Fruit fly (Drosophila melanogaster) whole organism, embryonic: ENCODE data around the gene AMPdeam.

Source experiments
- ATbp ChIP-seq: fragments of 200-800 bp; sonication (Bioruptor generic); optimal IDR thresholded peaks from 2 replicates; lab custom pipeline; 2017; ENCODE audit warnings: missing biosample characterization, mild to moderate bottlenecking, missing genetic modification characterization, missing genetic modification reagents
- Atf3 ChIP-seq: fragments of 200-800 bp; sonication (Bioruptor generic); optimal IDR thresholded peaks from 3 replicates; lab custom pipeline; 2016; ENCODE audit warnings: missing biosample characterization, missing genetic modification characterization
- Atf6 ChIP-seq: fragments of 200-800 bp; sonication (Bioruptor generic); IDR thresholded peaks from 2 replicates; pipeline ENCODE4 v1.3.6; 2022; ENCODE audit warnings: missing biosample characterization, missing genetic modification characterization
- C15 ChIP-seq: fragments of 200-800 bp; sonication (Bioruptor generic); IDR thresholded peaks from 3 replicates; pipeline ENCODE4 v1.3.6; 2022; ENCODE audit warnings: missing biosample characterization, missing genetic modification characterization
- CG10543 ChIP-seq: fragments of 200-800 bp; sonication (Bioruptor generic); optimal IDR thresholded peaks from 3 replicates; lab custom pipeline; 2017; ENCODE audit warnings: missing biosample characterization, mild to moderate bottlenecking, missing genetic modification characterization, moderate library complexity
- CG11093 ChIP-seq: fragments of 200-800 bp; sonication (Bioruptor generic); IDR thresholded peaks from 3 replicates; pipeline ENCODE4 v1.3.6; 2022; ENCODE audit warnings: missing biosample characterization, missing genetic modification characterization
- CG11695 ChIP-seq: fragments of 200-800 bp; sonication (Bioruptor generic); IDR thresholded peaks from 3 replicates; pipeline ENCODE4 v1.3.6; 2022; ENCODE audit warnings: missing biosample characterization, missing genetic modification characterization
- CG12236 ChIP-seq: fragments of 200-800 bp; sonication (Bioruptor generic); optimal IDR thresholded peaks from 2 replicates; lab custom pipeline; 2016; ENCODE audit warnings: missing biosample characterization, missing genetic modification characterization
- CG13424 ChIP-seq: fragments of 200-800 bp; sonication (Bioruptor generic); optimal IDR thresholded peaks from 2 replicates; lab custom pipeline; 2019; ENCODE audit warnings: missing biosample characterization, mild to moderate bottlenecking, missing genetic modification characterization, moderate library complexity
- CG13775 ChIP-seq: fragments of 200-800 bp; sonication (Bioruptor generic); optimal IDR thresholded peaks from 3 replicates; lab custom pipeline; 2017; ENCODE audit warnings: missing biosample characterization, mild to moderate bottlenecking, missing genetic modification characterization
- CG31365 ChIP-seq: fragments of 200-800 bp; sonication (Bioruptor generic); optimal IDR thresholded peaks from 2 replicates; lab custom pipeline; 2018; ENCODE audit warnings: missing biosample characterization, mild to moderate bottlenecking, missing genetic modification characterization
- CG31388 ChIP-seq: fragments of 200-800 bp; sonication (Bioruptor generic); optimal IDR thresholded peaks from 2 replicates; lab custom pipeline; 2016; ENCODE audit warnings: missing biosample characterization, missing genetic modification characterization
- CG33557 ChIP-seq: fragments of 200-800 bp; sonication (Bioruptor generic); optimal IDR thresholded peaks from 2 replicates; lab custom pipeline; 2019; ENCODE audit warnings: missing biosample characterization, mild to moderate bottlenecking, missing genetic modification characterization, moderate library complexity
- CG3838 ChIP-seq: fragments of 200-800 bp; sonication (Bioruptor generic); optimal IDR thresholded peaks from 3 replicates; lab custom pipeline; 2016; ENCODE audit warnings: missing biosample characterization, missing genetic modification characterization
- CG4360 ChIP-seq: fragments of 200-800 bp; sonication (Bioruptor generic); IDR thresholded peaks from 2 replicates; pipeline ENCODE4 v1.3.6; 2022; ENCODE audit warnings: missing biosample characterization, missing genetic modification characterization
- CG4854 ChIP-seq: fragments of 200-800 bp; sonication (Bioruptor generic); optimal IDR thresholded peaks from 2 replicates; lab custom pipeline; 2016; ENCODE audit warnings: missing biosample characterization, missing genetic modification characterization, inconsistent platforms
- CG6689 ChIP-seq: fragments of 200-800 bp; sonication (Bioruptor generic); IDR thresholded peaks from 2 replicates; pipeline ENCODE4 v1.3.6; 2022; ENCODE audit warnings: missing biosample characterization, missing genetic modification characterization
- CG6765 ChIP-seq: fragments of 200-800 bp; sonication (Bioruptor generic); optimal IDR thresholded peaks from 3 replicates; lab custom pipeline; 2017; ENCODE audit warnings: missing biosample characterization, mild to moderate bottlenecking, missing genetic modification characterization
- CG7839 ChIP-seq: fragments of 200-800 bp; sonication (Bioruptor generic); optimal IDR thresholded peaks from 3 replicates; lab custom pipeline; 2018; ENCODE audit warnings: missing biosample characterization, mild to moderate bottlenecking, missing genetic modification characterization, moderate library complexity
- CG8388 ChIP-seq: fragments of 200-800 bp; sonication (Bioruptor generic); optimal IDR thresholded peaks from 2 replicates; lab custom pipeline; 2019; ENCODE audit warnings: missing biosample characterization, mild to moderate bottlenecking, missing genetic modification characterization, moderate library complexity
- CG8765 ChIP-seq: fragments of 200-800 bp; sonication (Bioruptor generic); IDR thresholded peaks from 2 replicates; pipeline ENCODE4 v1.3.6; 2022; ENCODE audit warnings: missing biosample characterization, missing genetic modification characterization
- Dad ChIP-seq: fragments of 200-800 bp; sonication (Bioruptor generic); optimal IDR thresholded peaks from 3 replicates; lab custom pipeline; 2016; ENCODE audit warnings: missing biosample characterization, missing genetic modification characterization
- Dbx ChIP-seq: fragments of 200-800 bp; sonication (Bioruptor generic); IDR thresholded peaks from 3 replicates; pipeline ENCODE4 v1.3.6; 2022; ENCODE audit warnings: missing biosample characterization, missing genetic modification characterization
- Drgx ChIP-seq: fragments of 200-800 bp; sonication (Bioruptor generic); IDR thresholded peaks from 2 replicates; pipeline ENCODE4 v1.3.6; 2022; ENCODE audit warnings: missing biosample characterization, missing genetic modification characterization
- Gsc ChIP-seq: fragments of 200-800 bp; sonication (Bioruptor generic); IDR thresholded peaks from 2 replicates; pipeline ENCODE4 v1.3.6; 2022; ENCODE audit warnings: missing biosample characterization, missing genetic modification characterization
- Jarid2 ChIP-seq: fragments of 200-800 bp; sonication (Bioruptor generic); optimal IDR thresholded peaks from 3 replicates; lab custom pipeline; 2017; ENCODE audit warnings: mild to moderate bottlenecking, missing biosample characterization, missing genetic modification reagents, missing genetic modification characterization
- Meics ChIP-seq: fragments of 200-800 bp; sonication (Bioruptor generic); optimal IDR thresholded peaks from 2 replicates; lab custom pipeline; 2017; ENCODE audit warnings: missing biosample characterization, mild to moderate bottlenecking, missing genetic modification characterization
- NFAT ChIP-seq: fragments of 200-800 bp; sonication (Bioruptor generic); IDR thresholded peaks from 2 replicates; pipeline ENCODE4 v1.3.6; 2022; ENCODE audit warnings: missing biosample characterization, missing genetic modification characterization
- NK7.1 ChIP-seq: fragments of 200-800 bp; sonication (Bioruptor generic); optimal IDR thresholded peaks from 3 replicates; lab custom pipeline; 2016; ENCODE audit warnings: missing biosample characterization, missing genetic modification characterization
- Optix ChIP-seq: fragments of 200-800 bp; sonication (Bioruptor generic); IDR thresholded peaks from 3 replicates; pipeline ENCODE4 v1.3.6; 2022; ENCODE audit warnings: missing biosample characterization, missing genetic modification characterization
- Sox102F ChIP-seq: fragments of 200-800 bp; sonication (Bioruptor generic); optimal IDR thresholded peaks from 2 replicates; lab custom pipeline; 2018; ENCODE audit warnings: missing biosample characterization, mild to moderate bottlenecking, missing genetic modification characterization, moderate library complexity
- Spps ChIP-seq: fragments of 200-800 bp; sonication (Bioruptor generic); optimal IDR thresholded peaks from 2 replicates; lab custom pipeline; 2018; ENCODE audit warnings: missing biosample characterization, mild to moderate bottlenecking, missing genetic modification characterization
- Vsx1 ChIP-seq: fragments of 200-800 bp; sonication (Bioruptor generic); optimal IDR thresholded peaks from 2 replicates; lab custom pipeline; 2017; ENCODE audit warnings: missing biosample characterization, mild to moderate bottlenecking, missing genetic modification characterization, missing genetic modification reagents
- bbx ChIP-seq: fragments of 200-800 bp; sonication (Bioruptor generic); IDR thresholded peaks from 2 replicates; pipeline ENCODE4 v1.3.6; 2022; ENCODE audit warnings: missing biosample characterization, missing genetic modification characterization; ENCODE audit not compliant: partially characterized antibody
- cg ChIP-seq: fragments of 200-800 bp; sonication (Bioruptor generic); optimal IDR thresholded peaks from 3 replicates; lab custom pipeline; 2019; ENCODE audit warnings: missing biosample characterization, mild to moderate bottlenecking, missing genetic modification characterization, moderate library complexity
- dmrt11E ChIP-seq: fragments of 200-800 bp; sonication (Bioruptor generic); optimal IDR thresholded peaks from 3 replicates; lab custom pipeline; 2018; ENCODE audit warnings: missing biosample characterization, mild to moderate bottlenecking, missing genetic modification characterization, moderate library complexity
- ewg ChIP-seq: fragments of 200-800 bp; sonication (Bioruptor generic); optimal IDR thresholded peaks from 3 replicates; lab custom pipeline; 2017; ENCODE audit warnings: mild to moderate bottlenecking, missing biosample characterization, missing genetic modification reagents, missing genetic modification characterization
- exex ChIP-seq: fragments of 200-800 bp; sonication (Bioruptor generic); optimal IDR thresholded peaks from 4 replicates; lab custom pipeline; 2018; ENCODE audit warnings: missing biosample characterization, mild to moderate bottlenecking, missing genetic modification characterization, moderate library complexity
- fd3F ChIP-seq: fragments of 200-800 bp; sonication (Bioruptor generic); optimal IDR thresholded peaks from 2 replicates; lab custom pipeline; 2018; ENCODE audit warnings: missing biosample characterization, mild to moderate bottlenecking, missing genetic modification characterization, moderate library complexity
- fd96Cb ChIP-seq: fragments of 200-800 bp; sonication (Bioruptor generic); optimal IDR thresholded peaks from 2 replicates; lab custom pipeline; 2018; ENCODE audit warnings: missing biosample characterization, mild to moderate bottlenecking, missing genetic modification characterization, moderate library complexity
- fru ChIP-seq: fragments of >200 bp; optimal IDR thresholded peaks from 2 replicates; lab custom pipeline; 2017
- gfzf ChIP-seq: fragments of 200-800 bp; sonication (Bioruptor generic); optimal IDR thresholded peaks from 2 replicates; lab custom pipeline; 2016; ENCODE audit warnings: missing biosample characterization, mild to moderate bottlenecking, missing genetic modification characterization, moderate library complexity
- hbn ChIP-seq: fragments of 200-800 bp; sonication (Bioruptor generic); IDR thresholded peaks from 2 replicates; pipeline ENCODE4 v1.3.6; 2022; ENCODE audit warnings: missing biosample characterization, missing genetic modification characterization; ENCODE audit not compliant: partially characterized antibody
- inv ChIP-seq: fragments of 200-800 bp; sonication (Bioruptor generic); IDR thresholded peaks from 2 replicates; pipeline ENCODE4 v1.3.6; 2022; ENCODE audit warnings: missing biosample characterization, missing genetic modification characterization; ENCODE audit not compliant: partially characterized antibody
- mam ChIP-seq: fragments of 200-800 bp; sonication (Bioruptor generic); optimal IDR thresholded peaks from 3 replicates; lab custom pipeline; 2016; ENCODE audit warnings: missing biosample characterization, missing genetic modification characterization
- org-1 ChIP-seq: fragments of 200-800 bp; sonication (Bioruptor generic); optimal IDR thresholded peaks from 2 replicates; lab custom pipeline; 2017; ENCODE audit warnings: missing biosample characterization, missing genetic modification characterization
- p53 ChIP-seq: fragments of 200-800 bp; sonication (Bioruptor generic); optimal IDR thresholded peaks from 2 replicates; lab custom pipeline; 2016; ENCODE audit warnings: missing biosample characterization, missing genetic modification characterization
- repo ChIP-seq: fragments of 200-800 bp; sonication (Bioruptor generic); optimal IDR thresholded peaks from 2 replicates; lab custom pipeline; 2016; ENCODE audit warnings: missing biosample characterization, missing genetic modification characterization
- twi ChIP-seq: fragments of 200-800 bp; optimal IDR thresholded peaks from 2 replicates; lab custom pipeline; 2019; ENCODE audit warnings: missing biosample characterization, mild to moderate bottlenecking, missing genetic modification characterization, moderate library complexity
- tx ChIP-seq: fragments of 200-800 bp; sonication (Bioruptor generic); optimal IDR thresholded peaks from 2 replicates; lab custom pipeline; 2016; ENCODE audit warnings: missing biosample characterization, missing genetic modification characterization

Gene AMPdeam

dm6 chrX:13820310-13821038, 25.2 kb downstream of the AMPdeam start (continued):
- no peak for TF ChIP-seq CG12236 (GFP tag; lab: Kevin White, UChicago)
- 0 out of 2 replicates have a peak, but pooled peaks have one; percentile 14 for TF ChIP-seq CG6689
- no peak for TF ChIP-seq CG4854 (GFP tag; lab: Kevin White, UChicago)
- TF ChIP-seq fru (lab: Kevin White, UChicago) = no peak
- TF ChIP-seq CG6765 = no peak
- TF ChIP-seq CG7839 = peak; percentile 40
- no peak for TF ChIP-seq CG31365
- TF ChIP-seq C15 (GFP tag; lab: Robert Waterston, UW) = no peak
- no peak for TF ChIP-seq bbx (GFP tag; lab: Robert Waterston, UW)
- TF ChIP-seq gfzf (GFP tag; lab: Kevin White, UChicago) = no peak
- no peak for TF ChIP-seq CG10543 (GFP tag; lab: Kevin White, UChicago)
- no peak for TF ChIP-seq hbn (GFP tag; lab: Robert Waterston, UW)
- TF ChIP-seq Vsx1 (GFP tag; lab: Kevin White, UChicago) = no peak
- TF ChIP-seq inv (GFP tag; lab: Robert Waterston, UW) = no peak
- no peak for TF ChIP-seq tx (GFP tag; lab: Kevin White, UChicago)
- TF ChIP-seq CG33557 (GFP tag; lab: Kevin White, UChicago) = no peak
- TF ChIP-seq org-1 (GFP tag; lab: Kevin White, UChicago) = no peak
- TF ChIP-seq dmrt11E (tag; lab: Kevin White, UChicago) = peak; percentile 9
- no peak for TF ChIP-seq NFAT
- no peak for TF ChIP-seq CG8765 (GFP tag; lab: Robert Waterston, UW)
- no peak for TF ChIP-seq Atf6 (GFP tag; lab: Robert Waterston, UW)
- TF ChIP-seq Optix = no peak
- peak; percentile 16 for TF ChIP-seq Meics (GFP tag; lab: Kevin White, UChicago)
- TF ChIP-seq ewg (GFP tag; lab: Kevin White, UChicago) = no peak
- TF ChIP-seq twi = no peak
- no peak for TF ChIP-seq CG11093 (GFP tag; lab: Robert Waterston, UW)
- no peak for TF ChIP-seq CG13424 (tag; lab: Kevin White, UChicago)
- peak; percentile 57 for TF ChIP-seq ATbp (GFP tag; lab: Kevin White, UChicago)
- TF ChIP-seq NK7.1 (GFP tag; lab: Kevin White, UChicago) = no peak
- no peak for TF ChIP-seq exex (tag; lab: Kevin White, UChicago)
- peak; percentile 14 for TF ChIP-seq CG13775 (GFP tag; lab: Kevin White, UChicago)
- TF ChIP-seq Gsc (GFP tag; lab: Robert Waterston, UW) = no peak
- TF ChIP-seq fd3F (GFP tag; lab: Kevin White, UChicago) = no peak
- TF ChIP-seq CG4360 = no peak; the same call in 1 of the 2 replicates
- TF ChIP-seq Drgx (GFP tag; lab: Robert Waterston, UW) = 0 out of 2 replicates have a peak, but pooled peaks have one; percentile 16
- peak; percentile 19 for TF ChIP-seq CG8388 (GFP tag; lab: Kevin White, UChicago)
- TF ChIP-seq CG3838 (GFP tag; lab: Kevin White, UChicago) = no peak
- no peak for TF ChIP-seq CG31388
- no peak for TF ChIP-seq p53 (GFP tag; lab: Kevin White, UChicago)
- no peak for TF ChIP-seq Dbx (GFP tag; lab: Robert Waterston, UW)
- TF ChIP-seq CG11695 (GFP tag; lab: Robert Waterston, UW) = no peak
- TF ChIP-seq fd96Cb (tag; lab: Kevin White, UChicago) = no peak
- no peak for TF ChIP-seq repo (GFP tag; lab: Kevin White, UChicago)
- peak; percentile 18 for TF ChIP-seq mam (GFP tag; lab: Kevin White, UChicago)
- TF ChIP-seq Atf3 = no peak
- TF ChIP-seq Dad (GFP tag; lab: Kevin White, UChicago) = no peak
- TF ChIP-seq cg (GFP tag; lab: Kevin White, UChicago) = no peak
- peak; percentile 29 for TF ChIP-seq Sox102F
- no peak for TF ChIP-seq Jarid2 (GFP tag; lab: Kevin White, UChicago)
- TF ChIP-seq Spps (tag; lab: Kevin White, UChicago) = no peak
